Worm (Caenorhabditis elegans) whole organism, late embryonic: ENCODE measurements around the gene moc-1.

ENCODE experiments used
- C08G9.2 ChIP-seq: sonication (generic microtip); optimal IDR thresholded peaks from 2 replicates; lab custom pipeline; 2016; ENCODE audit warnings: mild to moderate bottlenecking, missing genetic modification characterization, moderate library complexity, missing compliant biosample characterization
- ahr-1 ChIP-seq: sonication (generic microtip); optimal IDR thresholded peaks from 2 replicates; lab custom pipeline; 2016; ENCODE audit warnings: missing genetic modification characterization, missing compliant biosample characterization
- ceh-18 ChIP-seq: sonication (generic microtip); optimal IDR thresholded peaks from 2 replicates; lab custom pipeline; 2016; ENCODE audit warnings: missing genetic modification characterization, missing compliant biosample characterization
- ceh-31 ChIP-seq: sonication (generic microtip); optimal IDR thresholded peaks from 2 replicates; lab custom pipeline; 2016; ENCODE audit warnings: missing genetic modification characterization, missing compliant biosample characterization
- ceh-34 ChIP-seq: sonication (generic microtip); optimal IDR thresholded peaks from 2 replicates; lab custom pipeline; 2016; ENCODE audit warnings: mild to moderate bottlenecking, missing genetic modification characterization, missing compliant biosample characterization
- ceh-45 ChIP-seq: fragments of 200-800 bp; sonication (Bioruptor generic); IDR thresholded peaks from 2 replicates; pipeline ENCODE4 v1.3.6; 2022; ENCODE audit warnings: missing genetic modification reagents, missing genetic modification characterization, missing compliant biosample characterization
- ceh-48 ChIP-seq: sonication (generic microtip); optimal IDR thresholded peaks from 2 replicates; lab custom pipeline; 2016; ENCODE audit warnings: missing genetic modification characterization, inconsistent platforms, missing compliant biosample characterization
- ceh-6 ChIP-seq: fragments of 200-800 bp; sonication (Bioruptor generic); optimal IDR thresholded peaks from 2 replicates; lab custom pipeline; 2018; ENCODE audit warnings: mild to moderate bottlenecking, missing genetic modification characterization, missing compliant biosample characterization
- ceh-9 ChIP-seq: sonication (generic microtip); optimal IDR thresholded peaks from 2 replicates; lab custom pipeline; 2016; ENCODE audit warnings: mild to moderate bottlenecking, missing genetic modification characterization, inconsistent platforms, missing compliant biosample characterization
- che-1 ChIP-seq: sonication (generic microtip); optimal IDR thresholded peaks from 2 replicates; lab custom pipeline; 2016; ENCODE audit warnings: mild to moderate bottlenecking, missing genetic modification characterization, missing compliant biosample characterization
- dmd-4 ChIP-seq: sonication (generic microtip); optimal IDR thresholded peaks from 2 replicates; lab custom pipeline; 2016; ENCODE audit warnings: borderline replicate concordance, missing genetic modification characterization, missing compliant biosample characterization
- ets-4 ChIP-seq: sonication (generic microtip); optimal IDR thresholded peaks from 2 replicates; lab custom pipeline; 2016; ENCODE audit warnings: missing genetic modification characterization, missing compliant biosample characterization
- hlh-30 ChIP-seq: sonication (generic microtip); optimal IDR thresholded peaks from 2 replicates; lab custom pipeline; 2017; ENCODE audit warnings: antibody characterized with exemption, missing genetic modification characterization, missing compliant biosample characterization; ENCODE audit not compliant: insufficient read depth
- hlh-6 ChIP-seq: sonication (generic microtip); optimal IDR thresholded peaks from 2 replicates; lab custom pipeline; 2016; ENCODE audit warnings: missing genotype, missing genetic modification characterization, missing compliant biosample characterization
- lim-6 ChIP-seq: sonication (generic microtip); optimal IDR thresholded peaks from 2 replicates; lab custom pipeline; 2016; ENCODE audit warnings: missing genetic modification characterization, missing compliant biosample characterization
- nfya-1 ChIP-seq: sonication (generic microtip); optimal IDR thresholded peaks from 2 replicates; lab custom pipeline; 2017; ENCODE audit warnings: missing genetic modification characterization, mild to moderate bottlenecking, missing compliant biosample characterization, antibody characterized with exemption, moderate library complexity
- nhr-11 ChIP-seq: fragments of 150-350 bp; optimal IDR thresholded peaks from 2 replicates; lab custom pipeline; 2014; ENCODE audit warnings: missing biosample characterization, missing genetic modification characterization
- nhr-232 ChIP-seq: sonication (generic microtip); optimal IDR thresholded peaks from 2 replicates; lab custom pipeline; 2016; ENCODE audit warnings: missing genetic modification characterization, missing compliant biosample characterization
- pax-1 ChIP-seq: fragments of 150-350 bp; optimal IDR thresholded peaks from 2 replicates; lab custom pipeline; 2014; ENCODE audit warnings: missing biosample characterization, missing genetic modification characterization
- pros-1 ChIP-seq: fragments of 150-350 bp; optimal IDR thresholded peaks from 2 replicates; lab custom pipeline; 2014; ENCODE audit warnings: missing biosample characterization, missing genetic modification reagents, missing genetic modification characterization
- ref-2 ChIP-seq: sonication (generic microtip); optimal IDR thresholded peaks from 2 replicates; lab custom pipeline; 2016; ENCODE audit warnings: missing genetic modification characterization, missing compliant biosample characterization
- rnt-1 ChIP-seq: sonication (generic microtip); optimal IDR thresholded peaks from 2 replicates; lab custom pipeline; 2016; ENCODE audit warnings: missing genetic modification characterization, missing compliant biosample characterization
- sdc-2 ChIP-seq: sonication (generic microtip); optimal IDR thresholded peaks from 2 replicates; lab custom pipeline; 2016; ENCODE audit warnings: missing genotype, missing genetic modification characterization, missing compliant biosample characterization
- tbx-2 ChIP-seq: sonication (generic microtip); optimal IDR thresholded peaks from 2 replicates; lab custom pipeline; 2016; ENCODE audit warnings: missing genetic modification characterization, missing compliant biosample characterization
- unc-3 ChIP-seq, 2 experiments: fragments of 200-800 bp in 1 of 2; sonication (Bioruptor generic) in 1 of 2; sonication (generic microtip) in 1 of 2; conservative IDR thresholded peaks in 1 of 2; optimal IDR thresholded peaks in 1 of 2; 2 replicates each; pipeline versions ENCODE4 v1.3.6 to Lab custom; 2016 to 2022; ENCODE audit warnings: missing compliant biosample characterization in 2 of 2, missing genetic modification characterization in 2 of 2, missing genetic modification reagents in 1 of 2
- unc-42 ChIP-seq: sonication (generic microtip); optimal IDR thresholded peaks from 2 replicates; lab custom pipeline; 2016; ENCODE audit warnings: missing genotype, missing genetic modification characterization, missing compliant biosample characterization
- unc-55 ChIP-seq: sonication (generic microtip); optimal IDR thresholded peaks from 2 replicates; lab custom pipeline; 2017; ENCODE audit warnings: missing biosample characterization, missing genetic modification reagents, missing genetic modification characterization
- ztf-16 ChIP-seq: sonication (generic microtip); optimal IDR thresholded peaks from 2 replicates; lab custom pipeline; 2017; ENCODE audit warnings: missing genetic modification characterization, missing compliant biosample characterization

The moc-1 gene

ce11 chrX:10158716-10159115 is 20.3 kb upstream of the moc-1 start, which contains the start of gene erd-2.1:
Gene erd-2.1 (minus strand): TSS chrX:10158829.
- TF ChIP-seq ceh-45 (GFP tag; lab: Robert Waterston, UW) = no peak
- peak; percentile 55 for TF ChIP-seq ref-2 (tag; lab: Kevin White, UChicago)
- peak; percentile 46 for TF ChIP-seq rnt-1 (tag; lab: Kevin White, UChicago)
- TF ChIP-seq ceh-6 = no peak
- no peak for TF ChIP-seq unc-3 (GFP tag; conservative IDR thresholded peaks at IDR 0.05; lab: Robert Waterston, UW)
- no peak for TF ChIP-seq unc-3 (tag; optimal IDR thresholded peaks at IDR 0.05; lab: Kevin White, UChicago)
- TF ChIP-seq ceh-31 (tag; lab: Kevin White, UChicago) = peak; percentile 28
- no peak for TF ChIP-seq ceh-34 (tag; lab: Kevin White, UChicago)
- TF ChIP-seq nfya-1 = peak; percentile 50
- TF ChIP-seq ceh-18 (tag; lab: Kevin White, UChicago) = peak; percentile 13
- TF ChIP-seq tbx-2 (tag; lab: Kevin White, UChicago) = peak; percentile 8
- TF ChIP-seq nhr-11 (tag; lab: Kevin White, UChicago) = no peak
- no peak for TF ChIP-seq hlh-6 (tag; lab: Kevin White, UChicago)
- peak; percentile 22 for TF ChIP-seq unc-42 (tag; lab: Kevin White, UChicago)
- TF ChIP-seq ztf-16 (tag; lab: Kevin White, UChicago) = no peak
- TF ChIP-seq hlh-30 (tag; lab: Kevin White, UChicago) = peak; percentile 47
- no peak for TF ChIP-seq pax-1 (tag; lab: Kevin White, UChicago)
- peak; percentile 35 for TF ChIP-seq sdc-2

- TF ChIP-seq ceh-45 (GFP tag; lab: Robert Waterston, UW) (no peak), ceh-9 (tag; lab: Kevin White, UChicago) (no peak), unc-42 (tag; lab: Kevin White, UChicago) (peak; percentile 73)
Observed at ce11 chrX:10155127-10155526, 16.7 kb upstream of the moc-1 start.

- TF ChIP-seq C08G9.2 (tag; lab: Kevin White, UChicago) (no peak), rnt-1 (tag; lab: Kevin White, UChicago) (no peak), ets-4 (no peak), sdc-2 (no peak), dmd-4 (no peak), pros-1 (tag; lab: Kevin White, UChicago) (no peak), nfya-1 (peak; percentile 27), unc-42 (tag; lab: Kevin White, UChicago) (peak; percentile 27), che-1 (tag; lab: Kevin White, UChicago) (no peak), nhr-232 (tag; lab: Kevin White, UChicago) (no peak), ref-2 (tag; lab: Kevin White, UChicago) (no peak)
Observed at ce11 chrX:10154317-10154942, 16.0 kb upstream of the moc-1 start, which contains the start of gene F09B9.5. Gene F09B9.5 (plus strand): TSS chrX:10154817.

ce11 chrX:10150918-10151317 is 12.5 kb upstream of the moc-1 start:
- TF ChIP-seq ahr-1 (tag; lab: Kevin White, UChicago) (no peak), unc-42 (tag; lab: Kevin White, UChicago) (peak; percentile 85)

ce11 chrX:10148235-10148872 is 9.9 kb upstream of the moc-1 start:
- TF ChIP-seq ref-2 (tag; lab: Kevin White, UChicago) = peak; percentile 11
- no peak for TF ChIP-seq unc-55 (GFP tag; lab: Kevin White, UChicago)
- TF ChIP-seq lim-6 = no peak
- TF ChIP-seq, all 69 proteins: peak for 1

- TF ChIP-seq ceh-48 (tag; lab: Kevin White, UChicago) = no peak
- no peak for TF ChIP-seq ceh-9 (tag; lab: Kevin White, UChicago)
- TF ChIP-seq unc-55 (GFP tag; lab: Kevin White, UChicago) = peak; percentile 26
Observed at ce11 chrX:10147236-10147635, 8.8 kb upstream of the moc-1 start.
